Fruit fly (Drosophila melanogaster): ENCODE results near the gene sloth2.

Gene sloth2

dm6 chrX:6997653-6998491 is 13.3 kb upstream of the sloth2 start (continued):
- peak; percentile 81 for TF ChIP-seq CG11762 (GFP tag; optimal IDR thresholded peaks at IDR 0.05; ENCODE audit: insufficient read depth)
- TF ChIP-seq CG3919 (GFP tag; optimal IDR thresholded peaks at IDR 0.05) = peak; percentile 85
- peak; percentile 90 for TF ChIP-seq Ets96B (tag; optimal IDR thresholded peaks at IDR 0.05)
- TF ChIP-seq Lpt (GFP tag; optimal IDR thresholded peaks at IDR 0.05) = peak; percentile 46
- peak; percentile 76 for TF ChIP-seq Eip75B (GFP tag; optimal IDR thresholded peaks at IDR 0.05)
- peak; percentile 86 for TF ChIP-seq Sox14 (GFP tag; optimal IDR thresholded peaks at IDR 0.05)
- peak; percentile 92 for TF ChIP-seq Smox (GFP tag; optimal IDR thresholded peaks at IDR 0.05)
- peak; percentile 89 for TF ChIP-seq CG15336 (GFP tag; IDR thresholded peaks at IDR 0.05)
- TF ChIP-seq Eip78C (GFP tag) = peak; percentile 96
- TF ChIP-seq CG6792 (GFP tag; optimal IDR thresholded peaks at IDR 0.05) = peak; percentile 84
- peak; percentile 56; the same call in 1 of the 2 replicates for TF ChIP-seq CG11294 (GFP tag; IDR thresholded peaks at IDR 0.05)
- TF ChIP-seq fkh (GFP tag; optimal IDR thresholded peaks at IDR 0.05) = no peak
- peak; percentile 69 for TF ChIP-seq CG7368 (GFP tag; optimal IDR thresholded peaks at IDR 0.05)
- TF ChIP-seq CG1621 (tag; optimal IDR thresholded peaks at IDR 0.05) = peak; percentile 82
- peak; percentile 81 for TF ChIP-seq CG11902 (GFP tag; optimal IDR thresholded peaks at IDR 0.05)
- TF ChIP-seq Ets21C (GFP tag; optimal IDR thresholded peaks at IDR 0.05) = peak; percentile 86
- TF ChIP-seq Eip93F (GFP tag; optimal IDR thresholded peaks at IDR 0.05) = peak; percentile 28
- TF ChIP-seq CG4318 (GFP tag; optimal IDR thresholded peaks at IDR 0.05) = peak; percentile 74
- TF ChIP-seq CG10631 (GFP tag; optimal IDR thresholded peaks at IDR 0.05) = peak; percentile 88
- TF ChIP-seq esn (GFP tag; optimal IDR thresholded peaks at IDR 0.05) = peak; percentile 87
- peak; percentile 88 for TF ChIP-seq fd59A (GFP tag; optimal IDR thresholded peaks at IDR 0.05)

DNA sequence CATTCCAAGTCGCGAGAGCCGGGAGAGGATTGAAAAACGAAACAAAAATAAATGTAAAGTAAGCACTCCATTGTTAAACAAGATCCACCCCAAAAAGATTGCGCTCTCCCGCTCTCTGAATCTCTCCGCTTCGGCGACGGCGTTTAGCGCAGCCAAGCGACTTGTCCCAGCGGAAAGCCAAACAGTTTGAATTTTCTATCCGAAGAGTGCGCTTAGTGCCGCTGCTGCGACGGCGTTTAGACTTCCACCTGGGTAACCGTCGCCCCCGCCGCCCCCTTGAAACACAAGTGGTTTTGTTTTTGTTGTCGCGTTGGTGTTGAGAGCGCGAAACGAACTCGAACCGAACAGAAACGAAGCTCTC is 12.7 kb upstream of the sloth2 start, which contains the start of gene Inx2:
Inx2 (plus strand) TSS at position 181 of the 361 bp plus-strand sequence.
- peak; percentile 59 for TF ChIP-seq svp (GFP tag)
- no peak for TF ChIP-seq dac (GFP tag; optimal IDR thresholded peaks at IDR 0.05)
- peak; percentile 48; the same call in 1 of the 2 replicates for TF ChIP-seq CG15336 (GFP tag; IDR thresholded peaks at IDR 0.05)
- peak; percentile 62; the same call in 1 of the 3 replicates for TF ChIP-seq eg (GFP tag; IDR thresholded peaks at IDR 0.05)
- TF ChIP-seq CG3919 (GFP tag; optimal IDR thresholded peaks at IDR 0.05) = peak; percentile 13
- peak; percentile 79 for TF ChIP-seq CG6854 (GFP tag; optimal IDR thresholded peaks at IDR 0.05)
- peak; percentile 42 for TF ChIP-seq CG9139 (GFP tag; optimal IDR thresholded peaks at IDR 0.05)
- peak; percentile 25 to 29 for TF ChIP-seq ss (GFP tag; optimal IDR thresholded peaks at IDR 0.05)
- no peak for TF ChIP-seq topi (GFP tag; optimal IDR thresholded peaks at IDR 0.05)
- peak; percentile 5 for TF ChIP-seq CG6276 (GFP tag; optimal IDR thresholded peaks at IDR 0.05)
- no peak for TF ChIP-seq Hr4 (GFP tag; optimal IDR thresholded peaks at IDR 0.05)
- TF ChIP-seq Lpt (GFP tag; optimal IDR thresholded peaks at IDR 0.05) = peak; percentile 24
- no peak for TF ChIP-seq CG10631 (GFP tag; optimal IDR thresholded peaks at IDR 0.05)
- TF ChIP-seq fkh (GFP tag; optimal IDR thresholded peaks at IDR 0.05) = peak; percentile 71
- TF ChIP-seq CG1621 (tag; optimal IDR thresholded peaks at IDR 0.05) = peak; percentile 17
- TF ChIP-seq Blimp-1 (GFP tag; optimal IDR thresholded peaks at IDR 0.05) = no peak
- peak; percentile 71 for TF ChIP-seq CG8119 (GFP tag; IDR thresholded peaks at IDR 0.05)
- TF ChIP-seq Eip78C (GFP tag) = peak; percentile 32
- peak; percentile 22 for TF ChIP-seq Sox14 (GFP tag; optimal IDR thresholded peaks at IDR 0.05)
- TF ChIP-seq CG31627 (GFP tag; optimal IDR thresholded peaks at IDR 0.05) = no peak
- 0 out of 2 replicates have a peak, but pooled peaks have one; percentile 8 for TF ChIP-seq Gug (GFP tag; IDR thresholded peaks at IDR 0.05)
- TF ChIP-seq CG6163 (GFP tag; IDR thresholded peaks at IDR 0.05) = peak; percentile 74; the same call in 2 of the 3 replicates
- TF ChIP-seq salr (GFP tag; optimal IDR thresholded peaks at IDR 0.05) = no peak
- peak; percentile 22 for TF ChIP-seq Sox102F (GFP tag; optimal IDR thresholded peaks at IDR 0.05)
- TF ChIP-seq dsx (GFP tag; optimal IDR thresholded peaks at IDR 0.05; ENCODE audit: poor library complexity, severe bottlenecking) = peak; percentile 39
- peak; percentile 65 for TF ChIP-seq vri (GFP tag; optimal IDR thresholded peaks at IDR 0.05)
- TF ChIP-seq fd85E (GFP tag; optimal IDR thresholded peaks at IDR 0.05) = peak; percentile 15
